Worm (Caenorhabditis elegans): ENCODE measurements around the gene C15C7.6.
A peak's percentile ranks its signal among the peaks of the same experiment; 100 is the strongest.

C15C7.6 gene

ce11 chrX:3170456-3170855, at the start of gene C15C7.6:
C15C7.6 (minus strand) TSS chrX:3170556.
- no peak for TF ChIP-seq dsc-1 (tag; optimal IDR thresholded peaks at IDR 0.05)
- no peak for TF ChIP-seq grh-1 (GFP tag; IDR thresholded peaks at IDR 0.05)
- no peak for TF ChIP-seq snu-23 (GFP tag; optimal IDR thresholded peaks at IDR 0.05)
- TF ChIP-seq unc-98 (GFP tag; IDR thresholded peaks at IDR 0.05) = no peak
- no peak for TF ChIP-seq lin-35 (GFP tag; optimal IDR thresholded peaks at IDR 0.05)
- TF ChIP-seq ets-5 (GFP tag; IDR thresholded peaks at IDR 0.05) = no peak
- no peak for TF ChIP-seq nhr-47 (tag; optimal IDR thresholded peaks at IDR 0.05)

- TF ChIP-seq zag-1 (tag; optimal IDR thresholded peaks at IDR 0.05) (no peak), elt-3 (tag; optimal IDR thresholded peaks at IDR 0.05) (peak in 3 of 6 experiments; percentile 21 to 39 (median 23)), efl-1 (optimal IDR thresholded peaks at IDR 0.05) (no peak), efl-1 (GFP tag; optimal IDR thresholded peaks at IDR 0.05 in 1 of 2) (peak in 1 of 2 experiments; percentile 69), dpl-1 (GFP tag; optimal IDR thresholded peaks at IDR 0.05) (no peak), nhr-85 (tag) (no peak), hpl-2 (GFP tag; optimal IDR thresholded peaks at IDR 0.05) (no peak), irx-1 (tag; optimal IDR thresholded peaks at IDR 0.05) (no peak), efl-3 (GFP tag; optimal IDR thresholded peaks at IDR 0.05) (no peak), mef-2 (tag; optimal IDR thresholded peaks at IDR 0.05) (no peak), tbx-2 (tag; optimal IDR thresholded peaks at IDR 0.05) (no peak), lin-14 (GFP tag; optimal IDR thresholded peaks at IDR 0.05) (peak; percentile 24), elt-2 (tag; optimal IDR thresholded peaks at IDR 0.05) (peak; percentile 61), blmp-1 (tag; optimal IDR thresholded peaks at IDR 0.05) (peak; percentile 83), ces-1 (GFP tag; optimal IDR thresholded peaks at IDR 0.05) (no peak), pag-3 (tag; optimal IDR thresholded peaks at IDR 0.05; ENCODE audit: borderline replicate concordance, insufficient read depth) (peak; percentile 60), snu-23 (GFP tag; optimal IDR thresholded peaks at IDR 0.05) (peak; percentile 7), snpc-4 (tag; optimal IDR thresholded peaks at IDR 0.05) (no peak)
These were observed 47.9 kb upstream of the C15C7.6 start for ce11 chrX:3218040-3218795.

ce11 chrX:3216698-3217097, 46.3 kb upstream of the C15C7.6 start:
- peak; percentile 24 for TF ChIP-seq dsc-1 (tag; optimal IDR thresholded peaks at IDR 0.05)
- TF ChIP-seq nhr-77 (tag; optimal IDR thresholded peaks at IDR 0.05) = no peak
- no peak for TF ChIP-seq tbx-2 (tag; optimal IDR thresholded peaks at IDR 0.05)

- no peak for TF ChIP-seq C04F5.9 (tag; optimal IDR thresholded peaks at IDR 0.05)
- TF ChIP-seq unc-30 (tag; optimal IDR thresholded peaks at IDR 0.05) = no peak
- no peak for TF ChIP-seq nhr-71 (tag; optimal IDR thresholded peaks at IDR 0.05)
- no peak for TF ChIP-seq fkh-10 (GFP tag; optimal IDR thresholded peaks at IDR 0.05)
- TF ChIP-seq egl-27 (tag; optimal IDR thresholded peaks at IDR 0.05) = no peak
- no peak for TF ChIP-seq nhr-237 (tag; optimal IDR thresholded peaks at IDR 0.05)
- no peak for TF ChIP-seq ztf-4 (tag; optimal IDR thresholded peaks at IDR 0.05)
- no peak for TF ChIP-seq pag-3 (tag; optimal IDR thresholded peaks at IDR 0.05; ENCODE audit: borderline replicate concordance, insufficient read depth)
- TF ChIP-seq blmp-1 (tag; optimal IDR thresholded peaks at IDR 0.05) = no peak
- no peak for TF ChIP-seq egl-13 (tag; optimal IDR thresholded peaks at IDR 0.05)
These were observed 39.2 kb upstream of the C15C7.6 start, which contains the start of gene F28B4.4 for ce11 chrX:3209523-3209922. F28B4.4 (minus strand) TSS chrX:3209623.

DNA sequence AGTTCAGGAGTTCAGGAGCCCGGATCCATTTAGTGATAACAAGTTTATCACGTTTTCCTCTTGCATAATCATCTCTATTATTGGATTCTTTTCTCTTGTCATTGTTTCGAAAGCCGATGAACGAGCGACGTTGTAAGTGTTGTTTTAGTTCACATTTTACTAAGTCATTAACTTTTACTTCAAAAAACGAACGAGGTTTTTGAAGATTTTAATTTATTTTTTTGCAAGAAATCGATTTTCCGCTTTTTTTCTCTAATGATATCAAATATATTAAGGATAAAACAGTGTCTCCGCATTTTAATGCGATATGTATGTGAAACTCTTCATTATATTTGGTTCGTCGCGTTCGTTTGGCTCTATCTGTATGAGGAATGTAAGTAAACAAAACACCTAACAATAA, 34.4 kb upstream of the C15C7.6 start, which contains the start of gene F28B4.1:
F28B4.1 (plus strand) TSS at position 301 of the 400 bp plus-strand sequence.
- TF ChIP-seq Y116A8C.19 (tag; optimal IDR thresholded peaks at IDR 0.05; ENCODE audit: borderline replicate concordance) = no peak
- TF ChIP-seq hpl-2 (GFP tag; optimal IDR thresholded peaks at IDR 0.05) = no peak
- TF ChIP-seq pag-3 (tag; optimal IDR thresholded peaks at IDR 0.05; ENCODE audit: borderline replicate concordance, insufficient read depth) = no peak
